Fruit fly (Drosophila melanogaster) whole organism, prepupa: Measurements from ENCODE around the gene MKP-4.

Experiments
- CG10631 ChIP-seq: fragments of 200-800 bp; sonication (Bioruptor generic); optimal IDR thresholded peaks from 2 replicates; lab custom pipeline; 2016; ENCODE audit warnings: missing biosample characterization, missing genetic modification characterization
- CG11762 ChIP-seq: fragments of 200-800 bp; sonication (Bioruptor generic); optimal IDR thresholded peaks from 3 replicates; lab custom pipeline; 2016; ENCODE audit warnings: missing biosample characterization, missing genetic modification characterization; ENCODE audit not compliant: insufficient read depth
- CG15336 ChIP-seq: fragments of 200-800 bp; sonication (Bioruptor generic); IDR thresholded peaks from 2 replicates; pipeline ENCODE4 v1.3.6; 2022; ENCODE audit warnings: missing biosample characterization, missing genetic modification characterization
- CG1621 ChIP-seq: fragments of 200-800 bp; sonication (Bioruptor generic); optimal IDR thresholded peaks from 3 replicates; lab custom pipeline; 2018; ENCODE audit warnings: missing biosample characterization, mild to moderate bottlenecking, missing genetic modification characterization
- CG3032 ChIP-seq: fragments of 200-800 bp; optimal IDR thresholded peaks from 2 replicates; lab custom pipeline; 2019; ENCODE audit warnings: missing biosample characterization, mild to moderate bottlenecking, missing genetic modification characterization, moderate library complexity
- CG31627 ChIP-seq: fragments of 200-800 bp; sonication (Bioruptor generic); optimal IDR thresholded peaks from 3 replicates; lab custom pipeline; 2016; ENCODE audit warnings: missing biosample characterization, missing genetic modification characterization
- CG32006 ChIP-seq: fragments of 200-800 bp; sonication (Bioruptor generic); optimal IDR thresholded peaks from 3 replicates; lab custom pipeline; 2017; ENCODE audit warnings: missing biosample characterization, mild to moderate bottlenecking, missing genetic modification characterization
- CG34406 ChIP-seq: fragments of 200-800 bp; sonication (Bioruptor generic); optimal IDR thresholded peaks from 3 replicates; lab custom pipeline; 2016; ENCODE audit warnings: missing biosample characterization, missing genetic modification characterization
- CG4318 ChIP-seq: fragments of 200-800 bp; sonication (Bioruptor generic); optimal IDR thresholded peaks from 3 replicates; lab custom pipeline; 2017; ENCODE audit warnings: missing biosample characterization, mild to moderate bottlenecking, missing genetic modification characterization
- CG6163 ChIP-seq: fragments of 200-800 bp; sonication (Bioruptor generic); IDR thresholded peaks from 3 replicates; pipeline ENCODE4 v1.3.6; 2022; ENCODE audit warnings: missing biosample characterization, missing genetic modification characterization
- CG6854 ChIP-seq: fragments of 200-800 bp; sonication (Bioruptor generic); optimal IDR thresholded peaks from 2 replicates; lab custom pipeline; 2017; ENCODE audit warnings: missing biosample characterization, mild to moderate bottlenecking, missing genetic modification characterization
- CG7368 ChIP-seq: fragments of 200-800 bp; sonication (Bioruptor generic); optimal IDR thresholded peaks from 3 replicates; lab custom pipeline; 2016; ENCODE audit warnings: missing biosample characterization, missing genetic modification characterization
- CG8119 ChIP-seq: fragments of 200-800 bp; sonication (Bioruptor generic); IDR thresholded peaks from 3 replicates; pipeline ENCODE4 v1.3.6; 2022; ENCODE audit warnings: missing biosample characterization, missing genetic modification characterization
- CG9139 ChIP-seq: fragments of 200-800 bp; sonication (Bioruptor generic); optimal IDR thresholded peaks from 3 replicates; lab custom pipeline; 2017; ENCODE audit warnings: missing biosample characterization, mild to moderate bottlenecking, missing genetic modification characterization
- Eip75B ChIP-seq: fragments of 200-800 bp; sonication (Bioruptor generic); optimal IDR thresholded peaks from 3 replicates; lab custom pipeline; 2016; ENCODE audit warnings: missing biosample characterization, missing genetic modification characterization
- Eip78C ChIP-seq: fragments of 200-800 bp; sonication (Bioruptor generic); peaks from one replicate; lab custom pipeline; 2016; ENCODE audit warnings: missing biosample characterization, missing genetic modification characterization
- Eip93F ChIP-seq: fragments of 200-800 bp; sonication (Bioruptor generic); optimal IDR thresholded peaks from 2 replicates; lab custom pipeline; 2016; ENCODE audit warnings: missing biosample characterization, mild to moderate bottlenecking, missing genetic modification characterization
- Ets21C ChIP-seq: fragments of 200-800 bp; sonication (Bioruptor generic); optimal IDR thresholded peaks from 3 replicates; lab custom pipeline; 2016; ENCODE audit warnings: missing biosample characterization, missing genetic modification characterization
- Ets96B ChIP-seq: fragments of 200-800 bp; optimal IDR thresholded peaks from 2 replicates; lab custom pipeline; 2019; ENCODE audit warnings: missing biosample characterization, mild to moderate bottlenecking, missing genetic modification characterization, moderate library complexity
- Gug ChIP-seq: fragments of 200-800 bp; sonication (Bioruptor generic); IDR thresholded peaks from 2 replicates; pipeline ENCODE4 v1.3.6; 2022; ENCODE audit warnings: missing biosample characterization, missing genetic modification characterization
- Hr38 ChIP-seq: sonication (Bioruptor generic); optimal IDR thresholded peaks from 2 replicates; lab custom pipeline; 2016; ENCODE audit warnings: missing biosample characterization, missing genetic modification characterization
- Hr39 ChIP-seq: fragments of 200-800 bp; sonication (Bioruptor generic); optimal IDR thresholded peaks from 2 replicates; lab custom pipeline; 2016; ENCODE audit warnings: missing biosample characterization, missing genetic modification characterization
- Hr4 ChIP-seq: fragments of 200-800 bp; sonication (Bioruptor generic); optimal IDR thresholded peaks from 3 replicates; lab custom pipeline; 2016; ENCODE audit warnings: missing biosample characterization, missing genetic modification characterization
- Lpt ChIP-seq: fragments of 200-800 bp; sonication (Bioruptor generic); optimal IDR thresholded peaks from 3 replicates; lab custom pipeline; 2016; ENCODE audit warnings: missing biosample characterization, missing genetic modification characterization
- Met ChIP-seq: fragments of 200-800 bp; sonication (Bioruptor generic); optimal IDR thresholded peaks from 3 replicates; lab custom pipeline; 2016; ENCODE audit warnings: missing biosample characterization, missing genetic modification characterization
- Smox ChIP-seq: fragments of 200-800 bp; sonication (Bioruptor generic); optimal IDR thresholded peaks from 3 replicates; lab custom pipeline; 2016; ENCODE audit warnings: missing biosample characterization, missing genetic modification characterization
- Sox14 ChIP-seq: fragments of 200-800 bp; sonication (Bioruptor generic); optimal IDR thresholded peaks from 3 replicates; lab custom pipeline; 2016; ENCODE audit warnings: missing biosample characterization, missing genetic modification characterization
- Sox15 ChIP-seq: fragments of 200-800 bp; sonication (Bioruptor generic); optimal IDR thresholded peaks from 3 replicates; lab custom pipeline; 2016; ENCODE audit warnings: missing biosample characterization, missing genetic modification characterization
- achi ChIP-seq: fragments of 200-800 bp; sonication (Bioruptor generic); optimal IDR thresholded peaks from 3 replicates; lab custom pipeline; 2016; ENCODE audit warnings: missing biosample characterization, missing genetic modification characterization
- acj6 ChIP-seq: fragments of 200-800 bp; sonication (Bioruptor generic); optimal IDR thresholded peaks from 3 replicates; lab custom pipeline; 2016; ENCODE audit warnings: missing biosample characterization, missing genetic modification characterization
- cyc ChIP-seq: fragments of 200-800 bp; sonication (Bioruptor generic); optimal IDR thresholded peaks from 3 replicates; lab custom pipeline; 2016; ENCODE audit warnings: missing biosample characterization, missing genetic modification characterization
- dac ChIP-seq: fragments of 200-800 bp; sonication (Bioruptor generic); optimal IDR thresholded peaks from 2 replicates; lab custom pipeline; 2017; ENCODE audit warnings: missing biosample characterization, mild to moderate bottlenecking, missing genetic modification characterization
- dsx ChIP-seq: fragments of 200-800 bp; optimal IDR thresholded peaks from 3 replicates; lab custom pipeline; 2019; ENCODE audit warnings: missing biosample characterization, mild to moderate bottlenecking, missing genetic modification characterization, moderate library complexity; ENCODE audit not compliant: poor library complexity, severe bottlenecking
- eg ChIP-seq: fragments of 200-800 bp; sonication (Bioruptor generic); IDR thresholded peaks from 3 replicates; pipeline ENCODE4 v1.3.6; 2022; ENCODE audit warnings: missing biosample characterization, missing genetic modification characterization
- esn ChIP-seq: fragments of 200-800 bp; sonication (Bioruptor generic); optimal IDR thresholded peaks from 2 replicates; lab custom pipeline; 2016; ENCODE audit warnings: missing biosample characterization, mild to moderate bottlenecking, missing genetic modification characterization, moderate library complexity
- fd85E ChIP-seq: fragments of 200-800 bp; sonication (Bioruptor generic); optimal IDR thresholded peaks from 3 replicates; lab custom pipeline; 2016; ENCODE audit warnings: missing biosample characterization, missing genetic modification characterization
- lz ChIP-seq: fragments of 200-800 bp; sonication (Bioruptor generic); optimal IDR thresholded peaks from 3 replicates; lab custom pipeline; 2016; ENCODE audit warnings: missing biosample characterization, missing genetic modification characterization
- salr ChIP-seq, 2 experiments: fragments of 200-800 bp; sonication (Bioruptor generic); optimal IDR thresholded peaks; 3 replicates each; lab custom pipeline; 2016 to 2018; ENCODE audit warnings: missing biosample characterization in 2 of 2, missing genetic modification characterization in 2 of 2, mild to moderate bottlenecking in 1 of 2
- ss ChIP-seq, 2 experiments: fragments of 200-800 bp; sonication (Bioruptor generic); optimal IDR thresholded peaks; 2 replicates in 1 of 2; 3 replicates in 1 of 2; lab custom pipeline; 2017 to 2018; ENCODE audit warnings: mild to moderate bottlenecking in 2 of 2, missing biosample characterization in 2 of 2, missing genetic modification characterization in 2 of 2, moderate library complexity in 1 of 2
- svp ChIP-seq: fragments of 200-800 bp; sonication (Bioruptor generic); peaks from one replicate; lab custom pipeline; 2016; ENCODE audit warnings: missing biosample characterization, missing genetic modification characterization
- vri ChIP-seq: fragments of 200-800 bp; sonication (Bioruptor generic); optimal IDR thresholded peaks from 3 replicates; lab custom pipeline; 2016; ENCODE audit warnings: missing biosample characterization, mild to moderate bottlenecking, missing genetic modification characterization

Gene MKP-4

DNA sequence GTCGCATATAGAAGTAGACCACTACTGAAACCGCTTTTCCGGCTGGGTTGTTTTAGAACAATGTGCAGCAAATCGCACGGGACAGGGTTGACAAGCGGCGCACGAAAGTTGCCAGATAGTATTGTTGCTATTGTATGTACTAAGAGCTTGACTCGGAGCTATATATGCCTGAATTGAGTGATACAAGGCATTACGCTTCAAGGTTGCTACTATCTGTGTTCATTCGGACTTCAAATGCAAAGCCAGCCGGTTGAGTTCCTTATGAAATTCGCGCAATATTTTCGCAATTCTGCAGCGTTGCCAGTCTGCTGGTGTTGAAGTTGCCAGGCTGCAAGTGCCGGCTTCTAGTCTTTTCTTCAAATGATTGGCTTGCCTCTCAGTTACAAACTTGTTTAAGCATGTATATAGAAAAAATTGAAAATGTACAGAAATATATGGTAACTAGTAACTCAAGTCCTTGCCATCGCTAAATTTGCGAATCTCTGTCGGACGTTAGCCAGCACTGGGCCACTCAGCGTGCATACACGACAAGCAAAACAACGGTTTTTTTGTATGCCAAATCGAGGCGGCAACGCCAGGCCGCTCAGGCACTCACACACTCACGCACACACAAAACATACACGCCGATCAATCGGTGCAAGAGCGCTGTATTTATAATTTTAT is 29.0 kb downstream of the MKP-4 start, which contains the start of the genes Ranbp21 and Elys:
Gene Ranbp21 (minus strand): TSS at position 513 of the 663 bp plus-strand sequence.
Gene Elys (plus strand): TSS at position 549 of the 663 bp plus-strand sequence.
- TF ChIP-seq CG32006 (GFP tag; lab: Kevin White, UChicago) = no peak
- no peak for TF ChIP-seq fd85E
- peak; percentile 55 for TF ChIP-seq Sox15
- TF ChIP-seq CG3032 = peak; percentile 43
- peak; percentile 71 for TF ChIP-seq cyc (GFP tag; lab: Kevin White, UChicago)
- peak; percentile 66; the same call in 2 of the 3 replicates for TF ChIP-seq CG6163 (GFP tag; lab: Robert Waterston, UW)
- TF ChIP-seq CG1621 (tag; lab: Kevin White, UChicago) = peak; percentile 5
- no peak for TF ChIP-seq Met (GFP tag; lab: Kevin White, UChicago)
- peak; percentile 74 for TF ChIP-seq CG31627 (GFP tag; lab: Kevin White, UChicago)
- no peak for TF ChIP-seq svp (GFP tag; lab: Kevin White, UChicago)
- TF ChIP-seq CG4318 = no peak
- peak; percentile 74 for TF ChIP-seq Sox14
- TF ChIP-seq Hr39 (GFP tag; lab: Kevin White, UChicago) = peak; percentile 76
- no peak for TF ChIP-seq dac (GFP tag; lab: Kevin White, UChicago)
- TF ChIP-seq Ets21C = peak; percentile 56
- peak; percentile 13 for TF ChIP-seq Lpt (GFP tag; lab: Kevin White, UChicago)
- peak; percentile 3 for TF ChIP-seq CG34406
- TF ChIP-seq eg = peak; percentile 33; the same call in 1 of the 3 replicates
- TF ChIP-seq dsx (GFP tag; lab: Kevin White, UChicago) = no peak
- peak; percentile 68 for TF ChIP-seq lz (GFP tag; lab: Kevin White, UChicago)
- TF ChIP-seq esn (GFP tag; lab: Kevin White, UChicago) = peak; percentile 58
- TF ChIP-seq Gug = 0 out of 2 replicates have a peak, but pooled peaks have one; percentile 32
- TF ChIP-seq Eip93F (GFP tag; lab: Kevin White, UChicago) = no peak
- TF ChIP-seq Eip78C (GFP tag; lab: Kevin White, UChicago) = peak; percentile 77

DNA sequence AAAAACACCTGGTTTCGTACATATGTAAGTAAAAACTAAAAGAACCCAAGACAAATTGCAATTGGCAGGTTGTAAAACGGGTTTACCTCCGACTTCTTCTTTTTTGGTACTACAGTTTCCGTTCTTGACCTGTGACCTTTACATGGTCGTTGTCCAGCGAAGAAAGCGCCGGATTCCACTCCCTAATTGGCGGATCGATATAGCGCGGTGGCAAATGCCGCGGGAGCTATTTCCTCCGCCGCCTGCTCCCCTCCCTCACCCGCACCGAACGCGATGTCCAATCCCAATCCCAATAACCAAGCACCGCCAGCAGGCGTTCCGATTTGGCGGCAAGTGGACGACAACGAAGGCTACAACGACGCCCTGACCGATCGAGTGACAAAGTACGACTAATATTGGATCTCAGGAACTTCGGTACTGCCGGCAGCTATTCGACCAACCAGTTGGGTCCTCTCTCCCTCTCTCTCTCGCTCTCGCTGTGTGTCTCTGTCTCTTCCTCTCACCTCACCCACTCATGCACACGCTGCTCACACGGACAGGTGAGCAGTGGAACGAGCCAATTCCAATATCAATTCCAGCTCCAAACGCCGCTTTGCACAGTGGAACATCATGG is 39.8 kb downstream of the MKP-4 start:
- peak; percentile 11 for TF ChIP-seq CG7368 (GFP tag; lab: Kevin White, UChicago)
- peak; percentile 37; the same call in 1 of the 2 replicates for TF ChIP-seq CG15336
- peak; percentile 60; the same call in 1 of the 3 replicates for TF ChIP-seq CG6163 (GFP tag; lab: Robert Waterston, UW)
- TF ChIP-seq eg = peak; percentile 53; the same call in 1 of the 3 replicates
- TF ChIP-seq Ets96B = no peak
- peak; percentile 20 for TF ChIP-seq Lpt (GFP tag; lab: Kevin White, UChicago)
- no peak for TF ChIP-seq achi (GFP tag; lab: Kevin White, UChicago)
- TF ChIP-seq dsx (GFP tag; lab: Kevin White, UChicago) = peak; percentile 66
- TF ChIP-seq CG4318 = no peak
- TF ChIP-seq CG6854 (GFP tag; lab: Kevin White, UChicago) = peak; percentile 48

DNA sequence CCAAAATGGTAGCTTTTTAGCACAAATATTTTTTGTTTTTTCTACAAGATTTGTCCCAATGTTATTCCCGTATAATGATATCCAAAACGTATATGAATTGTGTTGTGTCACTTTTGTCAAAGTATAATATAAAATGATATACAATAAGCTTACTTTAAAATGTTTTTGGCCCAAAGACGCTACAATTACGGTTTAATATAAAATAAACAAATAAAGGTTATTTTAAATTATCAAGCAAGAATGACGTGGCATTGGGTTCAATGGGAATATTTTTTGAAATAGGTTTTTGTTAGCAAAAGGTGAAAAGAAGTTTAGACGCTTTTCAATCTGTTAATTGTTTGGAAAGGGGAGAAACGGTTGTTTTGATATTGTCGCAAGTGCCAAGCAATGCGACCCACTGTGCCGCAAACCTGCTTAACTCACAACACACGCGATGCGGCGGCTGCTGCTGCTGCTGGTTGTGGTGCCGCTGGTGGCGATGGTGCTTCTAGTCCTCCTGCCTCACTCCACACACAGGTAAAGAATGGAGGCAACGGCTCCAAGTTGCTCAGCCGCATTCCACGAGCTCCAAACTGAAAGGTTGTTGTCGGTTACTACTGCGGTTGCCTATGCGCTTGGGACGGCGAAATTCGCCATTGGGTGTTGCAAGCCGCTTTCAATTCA is 40.4 kb downstream of the MKP-4 start:
- TF ChIP-seq CG7368 (GFP tag; lab: Kevin White, UChicago) = peak; percentile 9
- TF ChIP-seq Sox14 = no peak
- peak; percentile 40 for TF ChIP-seq CG10631 (GFP tag; lab: Kevin White, UChicago)
- peak; percentile 91 for TF ChIP-seq Eip78C (GFP tag; lab: Kevin White, UChicago)
- no peak for TF ChIP-seq Hr38 (GFP tag; lab: Kevin White, UChicago)
- peak; percentile 71 for TF ChIP-seq Smox (GFP tag; lab: Kevin White, UChicago)
- no peak for TF ChIP-seq vri (GFP tag; lab: Kevin White, UChicago)
- TF ChIP-seq CG9139 (GFP tag; lab: Kevin White, UChicago) = peak; percentile 4
- TF ChIP-seq CG8119 (GFP tag; lab: Robert Waterston, UW) = no peak
- peak; percentile 24 for TF ChIP-seq cyc (GFP tag; lab: Kevin White, UChicago)
- TF ChIP-seq fd85E = no peak
- TF ChIP-seq ss (GFP tag; optimal IDR thresholded peaks at IDR 0.05; lab: Kevin White, UChicago) = peak; percentile 56 to 57
- no peak for TF ChIP-seq Eip93F (GFP tag; lab: Kevin White, UChicago)
- no peak for TF ChIP-seq acj6 (GFP tag; lab: Kevin White, UChicago)
- no peak for TF ChIP-seq Sox15
- TF ChIP-seq CG34406 = peak; percentile 44
- TF ChIP-seq CG1621 (tag; lab: Kevin White, UChicago) = no peak
- TF ChIP-seq salr (GFP tag; optimal IDR thresholded peaks at IDR 0.05; lab: Kevin White, UChicago) = peak in 1 of 2 experiments; percentile 16
- TF ChIP-seq esn (GFP tag; lab: Kevin White, UChicago) = peak; percentile 66
- TF ChIP-seq svp (GFP tag; lab: Kevin White, UChicago) = peak; percentile 75
- peak; percentile 35 for TF ChIP-seq Hr4
- peak; percentile 46 for TF ChIP-seq Ets96B
- TF ChIP-seq eg = peak; percentile 10; the same call in 1 of the 3 replicates
- TF ChIP-seq achi (GFP tag; lab: Kevin White, UChicago) = peak; percentile 47
- TF ChIP-seq Eip75B (GFP tag; lab: Kevin White, UChicago) = peak; percentile 35
- no peak for TF ChIP-seq CG15336
- peak; percentile 29 for TF ChIP-seq dac (GFP tag; lab: Kevin White, UChicago)
- peak; percentile 28 for TF ChIP-seq CG11762 (GFP tag; lab: Kevin White, UChicago)
- TF ChIP-seq dsx (GFP tag; lab: Kevin White, UChicago) = no peak
